Worm (Caenorhabditis elegans) whole organism, young adult: ENCODE measurements around the gene C07H6.9.

Source experiments
- D2030.7 ChIP-seq: fragments of 200-800 bp; sonication (Bioruptor generic); IDR thresholded peaks from 2 replicates; pipeline ENCODE4 v1.3.6; 2022; ENCODE audit warnings: missing genetic modification reagents, missing genetic modification characterization, missing compliant biosample characterization
- F10E7.11 ChIP-seq: sonication (generic microtip); optimal IDR thresholded peaks from 2 replicates; lab custom pipeline; 2017; ENCODE audit warnings: mild to moderate bottlenecking, missing genetic modification characterization, moderate library complexity, missing compliant biosample characterization
- F22D6.2 ChIP-seq: sonication (generic microtip); optimal IDR thresholded peaks from 2 replicates; lab custom pipeline; 2016; ENCODE audit warnings: mild to moderate bottlenecking, missing genetic modification characterization, missing compliant biosample characterization
- F37B4.10 ChIP-seq: fragments of 200-800 bp; sonication (Bioruptor generic); IDR thresholded peaks from 2 replicates; pipeline ENCODE4 v1.3.6; 2022; ENCODE audit warnings: missing genetic modification characterization, missing compliant biosample characterization
- F55B11.4 ChIP-seq: sonication (generic microtip); optimal IDR thresholded peaks from 2 replicates; lab custom pipeline; 2016; ENCODE audit warnings: missing compliant biosample characterization, missing genetic modification characterization, borderline replicate concordance; ENCODE audit not compliant: insufficient read depth
- F57A8.1 ChIP-seq: fragments of 200-800 bp; sonication (Bioruptor generic); optimal IDR thresholded peaks from 2 replicates; lab custom pipeline; 2018; ENCODE audit warnings: mild to moderate bottlenecking, missing genetic modification characterization, moderate library complexity, missing compliant biosample characterization
- K12H6.12 ChIP-seq: fragments of 200-800 bp; sonication (Bioruptor generic); optimal IDR thresholded peaks from 2 replicates; lab custom pipeline; 2018; ENCODE audit warnings: mild to moderate bottlenecking, missing genetic modification characterization, missing compliant biosample characterization
- T26A5.8 ChIP-seq: sonication (generic microtip); optimal IDR thresholded peaks from 2 replicates; lab custom pipeline; 2016; ENCODE audit warnings: missing genetic modification characterization, missing compliant biosample characterization
- Y53G8AR.9 ChIP-seq: fragments of 200-800 bp; sonication (Bioruptor generic); conservative IDR thresholded peaks from 2 replicates; pipeline ENCODE4 v1.3.6; 2022; ENCODE audit warnings: missing genetic modification reagents, missing genetic modification characterization, missing compliant biosample characterization
- Y95B8A.8 ChIP-seq: fragments of 200-800 bp; sonication (Bioruptor generic); IDR thresholded peaks from 2 replicates; pipeline ENCODE4 v1.3.6; 2022; ENCODE audit warnings: missing genetic modification reagents, missing genetic modification characterization, missing compliant biosample characterization
- akir-1 ChIP-seq: fragments of 200-800 bp; sonication (Bioruptor generic); optimal IDR thresholded peaks from 2 replicates; lab custom pipeline; 2018; ENCODE audit warnings: mild to moderate bottlenecking, missing genetic modification characterization, moderate library complexity, missing compliant biosample characterization
- aptf-3 ChIP-seq: fragments of 200-800 bp; sonication (Bioruptor generic); IDR thresholded peaks from 2 replicates; pipeline ENCODE4 v1.3.6; 2022; ENCODE audit warnings: missing genetic modification characterization, missing compliant biosample characterization
- athp-1 ChIP-seq: sonication (generic microtip); optimal IDR thresholded peaks from 2 replicates; lab custom pipeline; 2017; ENCODE audit warnings: mild to moderate bottlenecking, missing genetic modification characterization, missing compliant biosample characterization
- attf-5 ChIP-seq: fragments of 200-800 bp; sonication (Bioruptor generic); optimal IDR thresholded peaks from 2 replicates; lab custom pipeline; 2018; ENCODE audit warnings: mild to moderate bottlenecking, missing genetic modification characterization, missing compliant biosample characterization
- attf-6 ChIP-seq: fragments of 200-800 bp; sonication (Bioruptor generic); IDR thresholded peaks from 2 replicates; pipeline ENCODE4 v1.3.6; 2022; ENCODE audit warnings: missing genetic modification reagents, missing genetic modification characterization, missing compliant biosample characterization
- bed-1 ChIP-seq: fragments of 200-800 bp; sonication (Bioruptor generic); IDR thresholded peaks from 2 replicates; pipeline ENCODE4 v1.3.6; 2022; ENCODE audit warnings: missing genetic modification reagents, missing genetic modification characterization, missing compliant biosample characterization
- ccch-3 ChIP-seq: fragments of 200-800 bp; sonication (Bioruptor generic); optimal IDR thresholded peaks from 2 replicates; lab custom pipeline; 2018; ENCODE audit warnings: mild to moderate bottlenecking, missing genetic modification characterization, missing compliant biosample characterization
- ceh-100 ChIP-seq: fragments of 200-800 bp; sonication (Bioruptor generic); IDR thresholded peaks from 2 replicates; pipeline ENCODE4 v1.3.6; 2022; ENCODE audit warnings: missing genetic modification reagents, missing genetic modification characterization, missing compliant biosample characterization
- ceh-27 ChIP-seq: fragments of 200-800 bp; sonication (Bioruptor generic); optimal IDR thresholded peaks from 2 replicates; lab custom pipeline; 2018; ENCODE audit warnings: mild to moderate bottlenecking, missing genetic modification characterization, moderate library complexity, missing compliant biosample characterization
- efl-1 ChIP-seq: fragments of 150-350 bp; optimal IDR thresholded peaks from 2 replicates; lab custom pipeline; 2014; ENCODE audit warnings: missing biosample characterization, missing genetic modification reagents, missing genetic modification characterization
- egl-44 ChIP-seq: fragments of 200-800 bp; sonication (Bioruptor generic); IDR thresholded peaks from 2 replicates; pipeline ENCODE4 v1.3.6; 2022; ENCODE audit warnings: missing genetic modification reagents, missing genetic modification characterization, missing compliant biosample characterization
- ets-4 ChIP-seq: fragments of 200-800 bp; sonication (Bioruptor generic); optimal IDR thresholded peaks from 2 replicates; lab custom pipeline; 2018; ENCODE audit warnings: mild to moderate bottlenecking, missing genetic modification characterization, missing compliant biosample characterization
- fkh-3 ChIP-seq: sonication (generic microtip); optimal IDR thresholded peaks from 2 replicates; lab custom pipeline; 2016; ENCODE audit warnings: mild to moderate bottlenecking, missing genetic modification characterization, missing compliant biosample characterization
- hlh-12 ChIP-seq: sonication (generic microtip); optimal IDR thresholded peaks from 2 replicates; lab custom pipeline; 2016; ENCODE audit warnings: missing genetic modification characterization, missing compliant biosample characterization
- hlh-26 ChIP-seq: fragments of 200-800 bp; sonication (Bioruptor generic); conservative IDR thresholded peaks from 2 replicates; pipeline ENCODE4 v1.3.6; 2022; ENCODE audit warnings: missing genetic modification reagents, missing genetic modification characterization, missing compliant biosample characterization
- hmg-20 ChIP-seq: fragments of 200-800 bp; sonication (Bioruptor generic); IDR thresholded peaks from 2 replicates; pipeline ENCODE4 v1.3.6; 2022; ENCODE audit warnings: missing genetic modification reagents, missing genetic modification characterization, missing compliant biosample characterization
- lin-26 ChIP-seq: fragments of 200-800 bp; sonication (Bioruptor generic); IDR thresholded peaks from 2 replicates; pipeline ENCODE4 v1.3.6; 2022; ENCODE audit warnings: missing genetic modification reagents, missing genetic modification characterization, missing compliant biosample characterization
- lin-35 ChIP-seq, 3 experiments: fragments of 150-350 bp in 2 of 3; sonication (generic microtip) in 1 of 3; optimal IDR thresholded peaks; 2 replicates each; lab custom pipeline; 2014 to 2018; ENCODE audit warnings: missing biosample characterization in 3 of 3, missing genetic modification characterization in 3 of 3, missing genetic modification reagents in 3 of 3
- lin-40 ChIP-seq: sonication (generic microtip); optimal IDR thresholded peaks from 2 replicates; lab custom pipeline; 2016; ENCODE audit warnings: missing genetic modification characterization, mild to moderate bottlenecking, missing compliant biosample characterization, missing genotype, missing genetic modification reagents
- lin-54 ChIP-seq: fragments of 200-800 bp; sonication (Bioruptor generic); optimal IDR thresholded peaks from 2 replicates; lab custom pipeline; 2018; ENCODE audit warnings: mild to moderate bottlenecking, missing genetic modification characterization, missing compliant biosample characterization
- lir-1 ChIP-seq: fragments of 200-800 bp; sonication (Bioruptor generic); conservative IDR thresholded peaks from 2 replicates; pipeline ENCODE4 v1.3.6; 2022; ENCODE audit warnings: missing genetic modification reagents, missing genetic modification characterization, missing compliant biosample characterization
- madf-10 ChIP-seq: sonication (generic microtip); optimal IDR thresholded peaks from 2 replicates; lab custom pipeline; 2016; ENCODE audit warnings: mild to moderate bottlenecking, missing genetic modification characterization, missing compliant biosample characterization
- madf-6 ChIP-seq: fragments of 200-800 bp; sonication (Bioruptor generic); IDR thresholded peaks from 2 replicates; pipeline ENCODE4 v1.3.6; 2022; ENCODE audit warnings: missing genetic modification reagents, missing genetic modification characterization, missing compliant biosample characterization
- madf-8 ChIP-seq: fragments of 200-800 bp; sonication (Bioruptor generic); conservative IDR thresholded peaks from 2 replicates; pipeline ENCODE4 v1.3.6; 2022; ENCODE audit warnings: missing genetic modification reagents, missing genetic modification characterization, missing compliant biosample characterization
- nhr-179 ChIP-seq: sonication (generic microtip); optimal IDR thresholded peaks from 2 replicates; lab custom pipeline; 2016; ENCODE audit warnings: mild to moderate bottlenecking, missing genetic modification characterization, missing compliant biosample characterization
- pha-4 ChIP-seq: fragments of 150-350 bp; sonication (generic microtip); optimal IDR thresholded peaks from 2 replicates; lab custom pipeline; 2014; ENCODE audit warnings: missing biosample characterization, missing genetic modification reagents, missing genetic modification characterization
- repo-1 ChIP-seq: sonication (generic microtip); optimal IDR thresholded peaks from 2 replicates; lab custom pipeline; 2017; ENCODE audit warnings: mild to moderate bottlenecking, missing genetic modification characterization, missing compliant biosample characterization
- rpc-1 ChIP-seq, 2 experiments: fragments of 150-350 bp in 1 of 2; sonication (generic microtip) in 1 of 2; optimal IDR thresholded peaks; 2 replicates each; lab custom pipeline; 2014 to 2018; ENCODE audit warnings: missing biosample characterization in 1 of 2, missing genetic modification characterization in 1 of 2, missing genetic modification reagents in 1 of 2, missing genotype in 1 of 2
- snpc-4 ChIP-seq, 5 experiments: fragments of 150-350 bp in 1 of 5; sonication (generic microtip) in 4 of 5; optimal IDR thresholded peaks; 2 replicates each; lab custom pipeline; 2014 to 2018; ENCODE audit warnings: missing genetic modification characterization in 5 of 5, missing biosample characterization in 3 of 5, antibody characterized with exemption in 2 of 5, mild to moderate bottlenecking in 2 of 5, missing compliant biosample characterization in 2 of 5, missing genotype in 2 of 5, moderate library complexity in 2 of 5, missing genetic modification reagents in 1 of 5
- tbp1 ChIP-seq: fragments of 200-800 bp; sonication (Bioruptor generic); optimal IDR thresholded peaks from 2 replicates; lab custom pipeline; 2018; ENCODE audit warnings: mild to moderate bottlenecking, missing genetic modification characterization, missing compliant biosample characterization
- tbx-9 ChIP-seq: sonication (generic microtip); optimal IDR thresholded peaks from 2 replicates; lab custom pipeline; 2016; ENCODE audit warnings: borderline replicate concordance, missing genetic modification characterization, inconsistent platforms, missing compliant biosample characterization
- tlf-1 ChIP-seq: fragments of 200-800 bp; sonication (Bioruptor generic); optimal IDR thresholded peaks from 2 replicates; lab custom pipeline; 2018; ENCODE audit warnings: mild to moderate bottlenecking, missing genetic modification characterization, missing compliant biosample characterization
- zfh-2 ChIP-seq: fragments of 200-800 bp; sonication (Bioruptor generic); conservative IDR thresholded peaks from 2 replicates; pipeline ENCODE4 v1.3.6; 2022; ENCODE audit warnings: missing genetic modification reagents, missing genetic modification characterization, missing compliant biosample characterization
- zim-3 ChIP-seq: sonication (generic microtip); optimal IDR thresholded peaks from 2 replicates; lab custom pipeline; 2017; ENCODE audit warnings: mild to moderate bottlenecking, missing genetic modification characterization, moderate library complexity, missing compliant biosample characterization
- ztf-22 ChIP-seq: fragments of 200-800 bp; sonication (Bioruptor generic); optimal IDR thresholded peaks from 2 replicates; lab custom pipeline; 2018; ENCODE audit warnings: mild to moderate bottlenecking, missing genetic modification characterization, moderate library complexity, missing compliant biosample characterization
- ztf-26 ChIP-seq: sonication (generic microtip); optimal IDR thresholded peaks from 2 replicates; lab custom pipeline; 2017; ENCODE audit warnings: missing genetic modification characterization, missing compliant biosample characterization
- ztf-3 ChIP-seq: fragments of 200-800 bp; sonication (Bioruptor generic); optimal IDR thresholded peaks from 2 replicates; lab custom pipeline; 2018; ENCODE audit warnings: mild to moderate bottlenecking, missing genetic modification characterization, missing compliant biosample characterization
- ztf-6 ChIP-seq: fragments of 200-800 bp; sonication (Bioruptor generic); IDR thresholded peaks from 2 replicates; pipeline ENCODE4 v1.3.6; 2022; ENCODE audit warnings: missing genetic modification reagents, missing genetic modification characterization, missing compliant biosample characterization

C07H6.9 gene

DNA sequence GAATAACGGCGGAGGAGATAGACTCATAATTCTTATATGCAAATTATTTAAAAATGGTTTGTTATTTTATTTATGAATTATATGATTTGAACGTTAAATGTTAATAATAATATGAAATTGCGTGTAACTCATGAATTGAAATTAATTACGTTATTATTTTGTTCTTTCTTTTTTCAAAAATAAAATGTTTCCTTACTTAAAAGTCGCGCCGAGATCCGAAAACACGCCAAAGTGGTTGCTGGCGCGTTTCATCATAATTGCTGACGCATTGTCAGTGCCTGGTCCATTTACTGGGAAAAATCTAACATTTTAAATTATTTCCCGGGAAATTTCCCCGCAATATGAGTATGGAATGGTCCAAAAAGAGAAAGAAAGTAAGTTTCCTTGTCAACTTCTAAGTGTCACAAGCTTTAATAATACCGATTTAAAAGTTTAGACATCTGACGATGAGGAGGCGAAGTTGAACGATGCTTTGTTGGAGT lies at the start of gene C07H6.9, which contains the start of gene sap-140:
Gene C07H6.9 (minus strand): TSS at position 51 of the 482 bp plus-strand sequence.
Gene sap-140 (plus strand): TSS at position 318 of the 482 bp plus-strand sequence.
- TF ChIP-seq ceh-27 (no peak), T26A5.8 (no peak), F10E7.11 (no peak), F57A8.1 (GFP tag; lab: Kevin White, UChicago) (no peak), F37B4.10 (no peak), ztf-3 (GFP tag; lab: Kevin White, UChicago) (no peak), lin-40 (peak; percentile 77), hlh-26 (GFP tag; lab: Robert Waterston, UW) (no peak), lin-26 (no peak), ccch-3 (GFP tag; lab: Kevin White, UChicago) (no peak), rpc-1 (optimal IDR thresholded peaks at IDR 0.05; lab: Kevin White, UChicago) (no peak), rpc-1 (tag; optimal IDR thresholded peaks at IDR 0.05; lab: Kevin White, UChicago) (no peak), repo-1 (tag; lab: Kevin White, UChicago) (peak; percentile 22), ztf-6 (no peak), tbx-9 (tag; lab: Kevin White, UChicago) (no peak), ztf-22 (no peak), attf-6 (GFP tag; lab: Robert Waterston, UW) (no peak), lir-1 (GFP tag; lab: Robert Waterston, UW) (no peak), F22D6.2 (tag; lab: Kevin White, UChicago) (no peak), bed-1 (GFP tag; lab: Robert Waterston, UW) (no peak), zfh-2 (GFP tag; lab: Robert Waterston, UW) (no peak), nhr-179 (no peak), egl-44 (GFP tag; lab: Robert Waterston, UW) (no peak), lin-54 (peak; percentile 90), F55B11.4 (tag; lab: Kevin White, UChicago) (no peak), ceh-100 (no peak), fkh-3 (tag; lab: Kevin White, UChicago) (no peak), efl-1 (GFP tag; lab: Kevin White, UChicago) (peak; percentile 84), athp-1 (no peak), ztf-26 (tag; lab: Kevin White, UChicago) (no peak), D2030.7 (GFP tag; lab: Robert Waterston, UW) (peak; percentile 67), Y53G8AR.9 (GFP tag; lab: Robert Waterston, UW) (peak; percentile 83; the same call in 1 of the 2 replicates), snpc-4 (GFP tag; optimal IDR thresholded peaks at IDR 0.05; lab: Kevin White, UChicago) (no peak), snpc-4 (tag; optimal IDR thresholded peaks at IDR 0.05; lab: Kevin White, UChicago) (peak in 2 of 4 experiments; percentile 30 to 67), hmg-20 (GFP tag; lab: Robert Waterston, UW) (no peak), ets-4 (GFP tag; lab: Kevin White, UChicago) (no peak), zim-3 (tag; lab: Kevin White, UChicago) (no peak), madf-8 (GFP tag; lab: Robert Waterston, UW) (no peak), lin-35 (GFP tag; optimal IDR thresholded peaks at IDR 0.05; lab: Kevin White, UChicago) (peak in 2 of 3 experiments; percentile 84 to 92), tlf-1 (GFP tag; lab: Kevin White, UChicago) (peak; percentile 62), K12H6.12 (tag; lab: Kevin White, UChicago) (no peak), madf-10 (tag; lab: Kevin White, UChicago) (no peak), Y95B8A.8 (GFP tag; lab: Robert Waterston, UW) (no peak), madf-6 (peak; percentile 62), aptf-3 (GFP tag; lab: Robert Waterston, UW) (no peak), hlh-12 (tag; lab: Kevin White, UChicago) (no peak), attf-5 (peak; percentile 67), akir-1 (GFP tag; lab: Kevin White, UChicago) (no peak), tbp1 (peak; percentile 53), pha-4 (tag; lab: Kevin White, UChicago) (no peak)
